Fruit fly (Drosophila melanogaster) whole organism, prepupa: ENCODE measurements around the gene ATPsynB.

ENCODE experiments used
- Blimp-1 ChIP-seq: fragments of 200-800 bp; sonication (Bioruptor generic); optimal IDR thresholded peaks from 3 replicates; lab custom pipeline; 2017; ENCODE audit warnings: missing biosample characterization, missing genetic modification characterization, mild to moderate bottlenecking, moderate library complexity, missing genetic modification reagents
- CG11294 ChIP-seq: fragments of 200-800 bp; sonication (Bioruptor generic); IDR thresholded peaks from 2 replicates; pipeline ENCODE4 v1.3.6; 2022; ENCODE audit warnings: missing biosample characterization, missing genetic modification characterization
- CG11762 ChIP-seq: fragments of 200-800 bp; sonication (Bioruptor generic); optimal IDR thresholded peaks from 3 replicates; lab custom pipeline; 2016; ENCODE audit warnings: missing biosample characterization, missing genetic modification characterization; ENCODE audit not compliant: insufficient read depth
- CG11902 ChIP-seq: fragments of 200-800 bp; sonication (Bioruptor generic); optimal IDR thresholded peaks from 3 replicates; lab custom pipeline; 2016; ENCODE audit warnings: missing biosample characterization, missing genetic modification characterization
- CG15336 ChIP-seq: fragments of 200-800 bp; sonication (Bioruptor generic); IDR thresholded peaks from 2 replicates; pipeline ENCODE4 v1.3.6; 2022; ENCODE audit warnings: missing biosample characterization, missing genetic modification characterization
- CG1621 ChIP-seq: fragments of 200-800 bp; sonication (Bioruptor generic); optimal IDR thresholded peaks from 3 replicates; lab custom pipeline; 2018; ENCODE audit warnings: missing biosample characterization, mild to moderate bottlenecking, missing genetic modification characterization
- CG16779 ChIP-seq: fragments of 200-800 bp; sonication (Bioruptor generic); optimal IDR thresholded peaks from 3 replicates; lab custom pipeline; 2017; ENCODE audit warnings: missing biosample characterization, mild to moderate bottlenecking, missing genetic modification characterization
- CG3032 ChIP-seq: fragments of 200-800 bp; optimal IDR thresholded peaks from 2 replicates; lab custom pipeline; 2019; ENCODE audit warnings: missing biosample characterization, mild to moderate bottlenecking, missing genetic modification characterization, moderate library complexity
- CG31627 ChIP-seq: fragments of 200-800 bp; sonication (Bioruptor generic); optimal IDR thresholded peaks from 3 replicates; lab custom pipeline; 2016; ENCODE audit warnings: missing biosample characterization, missing genetic modification characterization
- CG32006 ChIP-seq: fragments of 200-800 bp; sonication (Bioruptor generic); optimal IDR thresholded peaks from 3 replicates; lab custom pipeline; 2017; ENCODE audit warnings: missing biosample characterization, mild to moderate bottlenecking, missing genetic modification characterization
- CG34406 ChIP-seq: fragments of 200-800 bp; sonication (Bioruptor generic); optimal IDR thresholded peaks from 3 replicates; lab custom pipeline; 2016; ENCODE audit warnings: missing biosample characterization, missing genetic modification characterization
- CG3919 ChIP-seq: fragments of 200-800 bp; sonication (Bioruptor generic); optimal IDR thresholded peaks from 3 replicates; lab custom pipeline; 2016; ENCODE audit warnings: missing biosample characterization, missing genetic modification characterization
- CG4318 ChIP-seq: fragments of 200-800 bp; sonication (Bioruptor generic); optimal IDR thresholded peaks from 3 replicates; lab custom pipeline; 2017; ENCODE audit warnings: missing biosample characterization, mild to moderate bottlenecking, missing genetic modification characterization
- CG6163 ChIP-seq: fragments of 200-800 bp; sonication (Bioruptor generic); IDR thresholded peaks from 3 replicates; pipeline ENCODE4 v1.3.6; 2022; ENCODE audit warnings: missing biosample characterization, missing genetic modification characterization
- CG6276 ChIP-seq: fragments of 200-800 bp; sonication (Bioruptor generic); optimal IDR thresholded peaks from 2 replicates; lab custom pipeline; 2017; ENCODE audit warnings: missing biosample characterization, mild to moderate bottlenecking, missing genetic modification characterization
- CG6792 ChIP-seq: fragments of 200-800 bp; sonication (Bioruptor generic); optimal IDR thresholded peaks from 3 replicates; lab custom pipeline; 2016; ENCODE audit warnings: missing biosample characterization, missing genetic modification characterization
- CG6808 ChIP-seq: fragments of 200-800 bp; sonication (Bioruptor generic); optimal IDR thresholded peaks from 3 replicates; lab custom pipeline; 2017; ENCODE audit warnings: missing biosample characterization, missing genetic modification characterization, mild to moderate bottlenecking, moderate library complexity, missing genetic modification reagents
- CG7368 ChIP-seq: fragments of 200-800 bp; sonication (Bioruptor generic); optimal IDR thresholded peaks from 3 replicates; lab custom pipeline; 2016; ENCODE audit warnings: missing biosample characterization, missing genetic modification characterization
- CG8119 ChIP-seq: fragments of 200-800 bp; sonication (Bioruptor generic); IDR thresholded peaks from 3 replicates; pipeline ENCODE4 v1.3.6; 2022; ENCODE audit warnings: missing biosample characterization, missing genetic modification characterization
- CG8632 ChIP-seq: fragments of 200-800 bp; sonication (Bioruptor generic); optimal IDR thresholded peaks from 3 replicates; lab custom pipeline; 2016; ENCODE audit warnings: missing biosample characterization, missing genetic modification characterization
- CG9139 ChIP-seq: fragments of 200-800 bp; sonication (Bioruptor generic); optimal IDR thresholded peaks from 3 replicates; lab custom pipeline; 2017; ENCODE audit warnings: missing biosample characterization, mild to moderate bottlenecking, missing genetic modification characterization
- Eip75B ChIP-seq: fragments of 200-800 bp; sonication (Bioruptor generic); optimal IDR thresholded peaks from 3 replicates; lab custom pipeline; 2016; ENCODE audit warnings: missing biosample characterization, missing genetic modification characterization
- Eip93F ChIP-seq: fragments of 200-800 bp; sonication (Bioruptor generic); optimal IDR thresholded peaks from 2 replicates; lab custom pipeline; 2016; ENCODE audit warnings: missing biosample characterization, mild to moderate bottlenecking, missing genetic modification characterization
- Ets21C ChIP-seq: fragments of 200-800 bp; sonication (Bioruptor generic); optimal IDR thresholded peaks from 3 replicates; lab custom pipeline; 2016; ENCODE audit warnings: missing biosample characterization, missing genetic modification characterization
- Ets96B ChIP-seq: fragments of 200-800 bp; optimal IDR thresholded peaks from 2 replicates; lab custom pipeline; 2019; ENCODE audit warnings: missing biosample characterization, mild to moderate bottlenecking, missing genetic modification characterization, moderate library complexity
- Gug ChIP-seq: fragments of 200-800 bp; sonication (Bioruptor generic); IDR thresholded peaks from 2 replicates; pipeline ENCODE4 v1.3.6; 2022; ENCODE audit warnings: missing biosample characterization, missing genetic modification characterization
- Hr38 ChIP-seq: sonication (Bioruptor generic); optimal IDR thresholded peaks from 2 replicates; lab custom pipeline; 2016; ENCODE audit warnings: missing biosample characterization, missing genetic modification characterization
- Hr4 ChIP-seq: fragments of 200-800 bp; sonication (Bioruptor generic); optimal IDR thresholded peaks from 3 replicates; lab custom pipeline; 2016; ENCODE audit warnings: missing biosample characterization, missing genetic modification characterization
- Lpt ChIP-seq: fragments of 200-800 bp; sonication (Bioruptor generic); optimal IDR thresholded peaks from 3 replicates; lab custom pipeline; 2016; ENCODE audit warnings: missing biosample characterization, missing genetic modification characterization
- Met ChIP-seq: fragments of 200-800 bp; sonication (Bioruptor generic); optimal IDR thresholded peaks from 3 replicates; lab custom pipeline; 2016; ENCODE audit warnings: missing biosample characterization, missing genetic modification characterization
- Smox ChIP-seq: fragments of 200-800 bp; sonication (Bioruptor generic); optimal IDR thresholded peaks from 3 replicates; lab custom pipeline; 2016; ENCODE audit warnings: missing biosample characterization, missing genetic modification characterization
- Sox14 ChIP-seq: fragments of 200-800 bp; sonication (Bioruptor generic); optimal IDR thresholded peaks from 3 replicates; lab custom pipeline; 2016; ENCODE audit warnings: missing biosample characterization, missing genetic modification characterization
- achi ChIP-seq: fragments of 200-800 bp; sonication (Bioruptor generic); optimal IDR thresholded peaks from 3 replicates; lab custom pipeline; 2016; ENCODE audit warnings: missing biosample characterization, missing genetic modification characterization
- cyc ChIP-seq: fragments of 200-800 bp; sonication (Bioruptor generic); optimal IDR thresholded peaks from 3 replicates; lab custom pipeline; 2016; ENCODE audit warnings: missing biosample characterization, missing genetic modification characterization
- dac ChIP-seq: fragments of 200-800 bp; sonication (Bioruptor generic); optimal IDR thresholded peaks from 2 replicates; lab custom pipeline; 2017; ENCODE audit warnings: missing biosample characterization, mild to moderate bottlenecking, missing genetic modification characterization
- dsx ChIP-seq: fragments of 200-800 bp; optimal IDR thresholded peaks from 3 replicates; lab custom pipeline; 2019; ENCODE audit warnings: missing biosample characterization, mild to moderate bottlenecking, missing genetic modification characterization, moderate library complexity; ENCODE audit not compliant: poor library complexity, severe bottlenecking
- eg ChIP-seq: fragments of 200-800 bp; sonication (Bioruptor generic); IDR thresholded peaks from 3 replicates; pipeline ENCODE4 v1.3.6; 2022; ENCODE audit warnings: missing biosample characterization, missing genetic modification characterization
- fd59A ChIP-seq: fragments of 200-800 bp; sonication (Bioruptor generic); optimal IDR thresholded peaks from 2 replicates; lab custom pipeline; 2017; ENCODE audit warnings: missing biosample characterization, mild to moderate bottlenecking, missing genetic modification characterization, missing genetic modification reagents
- fd85E ChIP-seq: fragments of 200-800 bp; sonication (Bioruptor generic); optimal IDR thresholded peaks from 3 replicates; lab custom pipeline; 2016; ENCODE audit warnings: missing biosample characterization, missing genetic modification characterization
- fkh ChIP-seq: fragments of 200-800 bp; sonication (Bioruptor generic); optimal IDR thresholded peaks from 3 replicates; lab custom pipeline; 2017; ENCODE audit warnings: missing biosample characterization, mild to moderate bottlenecking, missing genetic modification characterization, moderate library complexity
- lz ChIP-seq: fragments of 200-800 bp; sonication (Bioruptor generic); optimal IDR thresholded peaks from 3 replicates; lab custom pipeline; 2016; ENCODE audit warnings: missing biosample characterization, missing genetic modification characterization
- net ChIP-seq: fragments of 200-800 bp; sonication (Bioruptor generic); optimal IDR thresholded peaks from 3 replicates; lab custom pipeline; 2016; ENCODE audit warnings: missing biosample characterization, missing genetic modification characterization
- pdm3 ChIP-seq: fragments of 200-800 bp; sonication (Bioruptor generic); optimal IDR thresholded peaks from 3 replicates; lab custom pipeline; 2016; ENCODE audit warnings: missing biosample characterization, missing genetic modification characterization
- salr ChIP-seq, 2 experiments: fragments of 200-800 bp; sonication (Bioruptor generic); optimal IDR thresholded peaks; 3 replicates each; lab custom pipeline; 2016 to 2018; ENCODE audit warnings: missing biosample characterization in 2 of 2, missing genetic modification characterization in 2 of 2, mild to moderate bottlenecking in 1 of 2
- spab ChIP-seq: fragments of 200-800 bp; sonication (Bioruptor generic); optimal IDR thresholded peaks from 2 replicates; lab custom pipeline; 2017; ENCODE audit warnings: missing biosample characterization, mild to moderate bottlenecking, missing genetic modification characterization, missing genetic modification reagents
- ss ChIP-seq, 2 experiments: fragments of 200-800 bp; sonication (Bioruptor generic); optimal IDR thresholded peaks; 2 replicates in 1 of 2; 3 replicates in 1 of 2; lab custom pipeline; 2017 to 2018; ENCODE audit warnings: mild to moderate bottlenecking in 2 of 2, missing biosample characterization in 2 of 2, missing genetic modification characterization in 2 of 2, moderate library complexity in 1 of 2
- svp ChIP-seq: fragments of 200-800 bp; sonication (Bioruptor generic); peaks from one replicate; lab custom pipeline; 2016; ENCODE audit warnings: missing biosample characterization, missing genetic modification characterization
- topi ChIP-seq: fragments of 200-800 bp; sonication (Bioruptor generic); optimal IDR thresholded peaks from 3 replicates; lab custom pipeline; 2016; ENCODE audit warnings: missing biosample characterization, missing genetic modification characterization
- vri ChIP-seq: fragments of 200-800 bp; sonication (Bioruptor generic); optimal IDR thresholded peaks from 3 replicates; lab custom pipeline; 2016; ENCODE audit warnings: missing biosample characterization, mild to moderate bottlenecking, missing genetic modification characterization

ATPsynB gene

DNA sequence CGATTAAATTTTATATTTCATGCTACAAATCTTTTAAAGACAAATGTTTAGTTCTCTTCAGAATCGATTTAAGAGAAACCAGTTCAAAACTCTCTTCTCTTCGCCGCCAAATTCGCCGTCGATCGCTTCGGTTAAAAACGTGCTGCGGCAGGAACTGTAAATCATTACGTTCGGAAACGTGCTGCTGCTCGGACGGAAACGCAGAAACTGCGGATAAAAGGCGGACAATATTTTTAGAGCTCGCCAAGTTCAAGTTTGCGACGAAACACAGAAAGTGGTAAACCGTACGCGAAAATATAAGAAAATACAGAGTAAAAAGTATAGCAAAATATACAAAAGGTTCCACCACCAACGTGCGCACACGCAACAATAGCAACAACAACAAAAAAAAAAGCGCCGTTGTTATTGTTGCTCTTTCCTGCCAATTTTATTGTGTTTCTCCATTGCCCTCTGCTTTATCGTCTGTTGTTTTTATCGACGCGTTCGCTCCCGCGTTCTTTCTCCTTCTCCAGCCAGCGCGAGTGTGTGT, 33.7 kb downstream of the ATPsynB start, which contains the start of gene Ae2 (continued):
- TF ChIP-seq lz (GFP tag; lab: Kevin White, UChicago) (no peak), CG7368 (GFP tag; lab: Kevin White, UChicago) (no peak), CG6276 (no peak), dsx (GFP tag; lab: Kevin White, UChicago) (peak; percentile 52), Hr38 (GFP tag; lab: Kevin White, UChicago) (no peak), CG6163 (GFP tag; lab: Robert Waterston, UW) (peak; percentile 71; the same call in 2 of the 3 replicates), CG8632 (GFP tag; lab: Kevin White, UChicago) (no peak)

dm6 chr3L:9764307-9764706, 34.5 kb downstream of the ATPsynB start:
- TF ChIP-seq Ets21C (GFP tag; lab: Kevin White, UChicago) (peak; percentile 14), CG1621 (no peak), Eip75B (GFP tag; lab: Kevin White, UChicago) (no peak), CG6792 (no peak), Eip93F (GFP tag; lab: Kevin White, UChicago) (no peak), CG6808 (no peak), dac (no peak), CG11902 (GFP tag; lab: Kevin White, UChicago) (no peak), topi (GFP tag; lab: Kevin White, UChicago) (peak; percentile 13), CG32006 (peak; percentile 43), net (GFP tag; lab: Kevin White, UChicago) (no peak), CG11762 (no peak), eg (GFP tag; lab: Robert Waterston, UW) (no peak), CG4318 (peak; percentile 3), vri (no peak), CG11294 (no peak), CG8119 (no peak), dsx (GFP tag; lab: Kevin White, UChicago) (no peak), Blimp-1 (GFP tag; lab: Kevin White, UChicago) (no peak), CG7368 (GFP tag; lab: Kevin White, UChicago) (no peak), ss (GFP tag; optimal IDR thresholded peaks at IDR 0.05; lab: Kevin White, UChicago) (no peak), Hr38 (GFP tag; lab: Kevin White, UChicago) (no peak), svp (GFP tag; lab: Kevin White, UChicago) (peak; percentile 57), fd59A (GFP tag; lab: Kevin White, UChicago) (no peak), CG31627 (peak; percentile 9), CG34406 (GFP tag; lab: Kevin White, UChicago) (no peak), pdm3 (GFP tag; lab: Kevin White, UChicago) (peak; percentile 29), spab (no peak), CG9139 (GFP tag; lab: Kevin White, UChicago) (no peak), salr (GFP tag; optimal IDR thresholded peaks at IDR 0.05; lab: Kevin White, UChicago) (peak in 1 of 2 experiments; percentile 27), cyc (GFP tag; lab: Kevin White, UChicago) (no peak), Lpt (no peak), Ets96B (tag; lab: Kevin White, UChicago) (no peak), fd85E (no peak), Smox (GFP tag; lab: Kevin White, UChicago) (peak; percentile 2), CG3919 (GFP tag; lab: Kevin White, UChicago) (peak; percentile 12), fkh (no peak), Gug (GFP tag; lab: Robert Waterston, UW) (no peak), Sox14 (no peak), Hr4 (GFP tag; lab: Kevin White, UChicago) (peak; percentile 42), CG3032 (no peak), achi (GFP tag; lab: Kevin White, UChicago) (peak; percentile 21), CG6163 (GFP tag; lab: Robert Waterston, UW) (no peak), CG15336 (GFP tag; lab: Robert Waterston, UW) (no peak), lz (GFP tag; lab: Kevin White, UChicago) (peak; percentile 18), CG16779 (tag; lab: Kevin White, UChicago) (no peak), Met (GFP tag; lab: Kevin White, UChicago) (peak; percentile 38)
